Worm (Caenorhabditis elegans) whole organism, L3 larva: ENCODE measurements around the gene asm-2.

Source experiments
- R02D3.7 ChIP-seq: fragments of 150-350 bp; optimal IDR thresholded peaks from 2 replicates; lab custom pipeline; 2014; ENCODE audit warnings: missing biosample characterization, missing genetic modification characterization
- ZK546.5 ChIP-seq: sonication (generic microtip); optimal IDR thresholded peaks from 2 replicates; lab custom pipeline; 2017; ENCODE audit warnings: missing biosample characterization, missing genetic modification characterization
- aly-2 ChIP-seq: fragments of 150-350 bp; optimal IDR thresholded peaks from 2 replicates; lab custom pipeline; 2014; ENCODE audit warnings: missing biosample characterization, missing genetic modification characterization
- ama-1 ChIP-seq: fragments of 150-350 bp; optimal IDR thresholded peaks from 2 replicates; lab custom pipeline; 2018
- ceh-16 ChIP-seq: sonication (generic microtip); optimal IDR thresholded peaks from 2 replicates; lab custom pipeline; 2017; ENCODE audit warnings: missing biosample characterization, missing genetic modification characterization
- ceh-9 ChIP-seq: sonication (generic microtip); optimal IDR thresholded peaks from 2 replicates; lab custom pipeline; 2018; ENCODE audit warnings: missing biosample characterization, missing genetic modification characterization
- egl-27 ChIP-seq: sonication (generic microtip); optimal IDR thresholded peaks from 4 replicates; lab custom pipeline; 2017; ENCODE audit warnings: missing biosample characterization, missing genetic modification reagents, missing genetic modification characterization
- egl-5 ChIP-seq: fragments of 150-350 bp; optimal IDR thresholded peaks from 2 replicates; lab custom pipeline; 2017; ENCODE audit warnings: missing biosample characterization, missing genetic modification reagents, missing genetic modification characterization, inconsistent platforms
- elt-1 ChIP-seq: fragments of 150-350 bp; optimal IDR thresholded peaks from 2 replicates; lab custom pipeline; 2014; ENCODE audit warnings: missing biosample characterization, missing genetic modification characterization
- elt-2 ChIP-seq: sonication (generic microtip); optimal IDR thresholded peaks from 2 replicates; lab custom pipeline; 2016; ENCODE audit warnings: missing genetic modification reagents, mild to moderate bottlenecking, missing genetic modification characterization, missing compliant biosample characterization
- eor-1 ChIP-seq, 2 experiments: fragments of 150-350 bp; optimal IDR thresholded peaks; 2 replicates each; lab custom pipeline; 2014 to 2018; ENCODE audit warnings: missing biosample characterization in 2 of 2, missing genetic modification characterization in 2 of 2
- fkh-10 ChIP-seq: sonication (generic microtip); optimal IDR thresholded peaks from 2 replicates; lab custom pipeline; 2017; ENCODE audit warnings: missing biosample characterization, missing genetic modification reagents, missing genetic modification characterization
- fkh-2 ChIP-seq: fragments of 150-350 bp; optimal IDR thresholded peaks from 2 replicates; lab custom pipeline; 2014; ENCODE audit warnings: missing biosample characterization, missing genetic modification reagents, missing genetic modification characterization
- jun-1 ChIP-seq: fragments of 150-350 bp; optimal IDR thresholded peaks from 2 replicates; lab custom pipeline; 2014; ENCODE audit warnings: missing biosample characterization, missing genetic modification reagents, missing genetic modification characterization
- lin-15B ChIP-seq: fragments of 150-350 bp; optimal IDR thresholded peaks from 2 replicates; lab custom pipeline; 2014; ENCODE audit warnings: missing biosample characterization, missing genetic modification characterization
- lin-39 ChIP-seq: fragments of 150-350 bp; optimal IDR thresholded peaks from 2 replicates; lab custom pipeline; 2018; ENCODE audit warnings: missing biosample characterization, missing genetic modification reagents, missing genetic modification characterization
- lsy-12 ChIP-seq: sonication (generic microtip); optimal IDR thresholded peaks from 2 replicates; lab custom pipeline; 2016; ENCODE audit warnings: mild to moderate bottlenecking, missing genetic modification characterization, missing compliant biosample characterization
- mdl-1 ChIP-seq: fragments of 150-350 bp; optimal IDR thresholded peaks from 2 replicates; lab custom pipeline; 2014; ENCODE audit warnings: missing biosample characterization, missing genetic modification characterization
- mml-1 ChIP-seq: fragments of 150-350 bp; sonication (generic microtip); optimal IDR thresholded peaks from 3 replicates; lab custom pipeline; 2014; ENCODE audit warnings: missing biosample characterization, missing genetic modification characterization
- nfya-1 ChIP-seq: sonication (generic microtip); optimal IDR thresholded peaks from 2 replicates; lab custom pipeline; 2017; ENCODE audit warnings: missing genetic modification characterization, mild to moderate bottlenecking, missing compliant biosample characterization, antibody characterized with exemption, moderate library complexity; ENCODE audit not compliant: insufficient read depth
- nhr-11 ChIP-seq: fragments of 150-350 bp; optimal IDR thresholded peaks from 2 replicates; lab custom pipeline; 2014; ENCODE audit warnings: missing biosample characterization, missing genetic modification characterization
- nhr-12 ChIP-seq: fragments of 150-350 bp; optimal IDR thresholded peaks from 2 replicates; lab custom pipeline; 2014; ENCODE audit warnings: missing biosample characterization, missing genetic modification characterization
- nhr-23 ChIP-seq: fragments of 150-350 bp; optimal IDR thresholded peaks from 2 replicates; lab custom pipeline; 2014; ENCODE audit warnings: missing biosample characterization, missing genetic modification reagents, missing genetic modification characterization
- nhr-25 ChIP-seq: sonication (generic microtip); optimal IDR thresholded peaks from 2 replicates; lab custom pipeline; 2017; ENCODE audit warnings: missing biosample characterization, missing genetic modification characterization
- nhr-43 ChIP-seq: sonication (generic microtip); optimal IDR thresholded peaks from 2 replicates; lab custom pipeline; 2016; ENCODE audit warnings: mild to moderate bottlenecking, missing genetic modification characterization, missing compliant biosample characterization; ENCODE audit not compliant: poor library complexity, severe bottlenecking
- nhr-76 ChIP-seq: fragments of 150-350 bp; sonication (generic microtip); optimal IDR thresholded peaks from 5 replicates; lab custom pipeline; 2014; ENCODE audit warnings: missing biosample characterization, missing genetic modification characterization
- nhr-77 ChIP-seq: fragments of 150-350 bp; optimal IDR thresholded peaks from 2 replicates; lab custom pipeline; 2014; ENCODE audit warnings: missing biosample characterization, missing genetic modification characterization
- pha-4 ChIP-seq: fragments of 150-350 bp; optimal IDR thresholded peaks from 2 replicates; lab custom pipeline; 2014; ENCODE audit warnings: missing biosample characterization, missing genetic modification reagents, missing genetic modification characterization
- pqm-1 ChIP-seq: fragments of 150-350 bp; optimal IDR thresholded peaks from 2 replicates; lab custom pipeline; 2017; ENCODE audit warnings: missing biosample characterization, missing genetic modification characterization, inconsistent platforms
- sea-2 ChIP-seq: fragments of 150-350 bp; sonication (generic microtip); optimal IDR thresholded peaks from 4 replicates; lab custom pipeline; 2014; ENCODE audit warnings: missing biosample characterization, missing genetic modification reagents, missing genetic modification characterization
- tbx-2 ChIP-seq: sonication (generic microtip); optimal IDR thresholded peaks from 2 replicates; lab custom pipeline; 2016; ENCODE audit warnings: mild to moderate bottlenecking, missing genetic modification characterization, missing compliant biosample characterization
- unc-39 ChIP-seq: sonication (generic microtip); optimal IDR thresholded peaks from 4 replicates; lab custom pipeline; 2017; ENCODE audit warnings: missing biosample characterization, missing genetic modification characterization
- zag-1 ChIP-seq: fragments of 150-350 bp; optimal IDR thresholded peaks from 2 replicates; lab custom pipeline; 2014; ENCODE audit warnings: missing biosample characterization, missing genetic modification characterization
- ztf-11 ChIP-seq: fragments of 150-350 bp; optimal IDR thresholded peaks from 2 replicates; lab custom pipeline; 2014; ENCODE audit warnings: missing biosample characterization, missing genetic modification characterization

The asm-2 gene

DNA sequence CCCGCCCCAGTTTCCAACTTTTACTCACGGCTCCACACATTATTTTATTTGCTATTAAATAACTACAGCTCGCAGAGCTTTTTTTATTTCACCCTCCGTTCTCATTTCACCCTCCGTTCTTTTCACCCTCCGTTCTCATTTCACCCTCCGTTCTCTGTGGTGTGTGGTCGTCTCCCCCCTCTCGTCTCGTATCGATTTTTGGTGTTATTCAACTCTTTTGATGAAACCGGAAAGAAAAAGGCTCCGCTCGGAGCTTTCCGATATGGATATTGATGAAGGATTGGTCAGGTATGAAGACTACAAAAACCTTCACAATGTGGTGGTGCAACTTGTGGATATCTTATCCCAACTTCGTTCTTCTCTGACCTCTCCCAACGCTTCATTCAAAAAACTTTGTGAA lies 33.5 kb downstream of the asm-2 start:
- TF ChIP-seq ceh-16 (tag; lab: Kevin White, UChicago): no peak
- TF ChIP-seq tbx-2 (tag; lab: Kevin White, UChicago): no peak
- no peak for TF ChIP-seq fkh-2
- TF ChIP-seq lin-39 (tag; lab: Kevin White, UChicago): no peak
- TF ChIP-seq pqm-1 (tag; lab: Kevin White, UChicago): no peak
- no peak for TF ChIP-seq nhr-76 (tag; lab: Kevin White, UChicago)
- TF ChIP-seq nhr-25 (tag; lab: Kevin White, UChicago): no peak
- no peak for TF ChIP-seq egl-5 (tag; lab: Kevin White, UChicago)
- no peak for TF ChIP-seq R02D3.7 (tag; lab: Kevin White, UChicago)
- no peak for TF ChIP-seq nhr-12 (tag; lab: Kevin White, UChicago)
- no peak for TF ChIP-seq mml-1 (tag; lab: Kevin White, UChicago)

DNA sequence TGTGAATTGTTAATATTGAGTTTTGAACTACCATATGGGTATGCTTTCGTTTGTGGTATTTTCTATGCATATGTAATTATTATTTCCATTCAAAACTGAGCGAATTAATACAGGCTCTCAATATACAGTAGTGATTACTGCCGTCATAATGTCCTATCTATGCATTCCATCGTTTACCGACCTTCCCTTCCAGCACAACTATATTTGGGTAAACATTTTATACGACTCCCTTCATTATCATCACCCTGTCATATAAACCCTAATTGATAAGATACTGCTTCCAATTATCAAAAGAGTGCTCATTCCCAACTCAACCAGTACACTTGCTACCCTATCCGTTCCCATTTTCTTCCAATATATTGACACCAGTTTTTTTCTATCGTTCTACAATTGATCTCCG lies 34.1 kb downstream of the asm-2 start:
- TF ChIP-seq jun-1 (tag; lab: Kevin White, UChicago) (peak; percentile 6), elt-2 (tag; lab: Kevin White, UChicago) (peak; percentile 86), pqm-1 (tag; lab: Kevin White, UChicago) (peak; percentile 59), elt-1 (no peak)

DNA sequence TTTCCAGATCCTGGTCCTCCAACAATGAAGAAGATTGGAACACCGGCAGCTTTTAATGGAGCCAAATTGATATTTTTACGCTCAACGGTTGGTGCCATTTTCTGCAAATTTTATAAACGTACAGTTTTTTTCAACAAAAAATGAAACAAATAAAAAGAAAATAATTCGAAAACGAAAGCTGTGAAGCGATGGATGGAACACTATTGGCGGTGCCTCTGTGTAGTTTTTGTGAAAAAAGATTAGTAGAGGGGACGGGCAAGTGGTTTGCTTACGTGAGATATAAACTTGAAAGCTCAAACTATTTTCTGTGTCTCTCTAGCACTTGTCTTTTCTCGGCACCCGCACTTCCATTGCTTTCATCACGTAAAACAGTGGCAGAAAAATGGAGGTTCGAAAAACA lies 36.4 kb downstream of the asm-2 start, which contains the start of gene F38B2.4:
Gene F38B2.4 (minus strand): TSS at position 101 of the 400 bp plus-strand sequence.
- TF ChIP-seq ceh-9 (tag; lab: Kevin White, UChicago) (no peak), tbx-2 (tag; lab: Kevin White, UChicago) (no peak), elt-1 (no peak)

DNA sequence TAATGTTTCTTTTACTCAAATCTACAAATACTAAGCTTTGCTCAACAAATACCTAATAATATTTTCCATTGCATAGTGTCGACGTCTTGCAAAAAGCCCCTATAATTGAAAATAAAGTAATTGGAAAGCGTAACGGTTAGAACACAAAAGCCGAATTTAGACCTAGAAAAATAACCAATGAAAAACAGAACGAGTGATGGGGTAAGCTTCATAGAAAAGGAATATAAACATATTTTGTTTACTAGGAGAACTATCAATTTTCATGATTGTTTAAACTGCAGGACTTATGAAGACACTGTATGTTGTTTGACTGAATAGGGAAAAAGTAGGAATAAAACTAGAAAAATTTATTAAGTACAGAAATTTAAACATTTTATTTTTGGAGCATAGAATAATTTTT lies 37.8 kb downstream of the asm-2 start, which contains the start of gene F38B2.3:
Gene F38B2.3 (minus strand): TSS at position 101 of the 400 bp plus-strand sequence.
- TF ChIP-seq unc-39 (tag; lab: Kevin White, UChicago) (no peak), lin-15B (tag; lab: Kevin White, UChicago) (no peak), jun-1 (tag; lab: Kevin White, UChicago) (no peak), lsy-12 (no peak), eor-1 (tag; optimal IDR thresholded peaks at IDR 0.05; lab: Kevin White, UChicago) (no peak), aly-2 (no peak), egl-5 (tag; lab: Kevin White, UChicago) (no peak), nhr-43 (no peak), nhr-23 (tag; lab: Kevin White, UChicago) (no peak), ceh-16 (tag; lab: Kevin White, UChicago) (no peak), egl-27 (no peak), mdl-1 (no peak), nhr-11 (no peak), ama-1 (no peak), fkh-10 (GFP tag; lab: Kevin White, UChicago) (no peak), sea-2 (GFP tag; lab: Kevin White, UChicago) (no peak)

DNA sequence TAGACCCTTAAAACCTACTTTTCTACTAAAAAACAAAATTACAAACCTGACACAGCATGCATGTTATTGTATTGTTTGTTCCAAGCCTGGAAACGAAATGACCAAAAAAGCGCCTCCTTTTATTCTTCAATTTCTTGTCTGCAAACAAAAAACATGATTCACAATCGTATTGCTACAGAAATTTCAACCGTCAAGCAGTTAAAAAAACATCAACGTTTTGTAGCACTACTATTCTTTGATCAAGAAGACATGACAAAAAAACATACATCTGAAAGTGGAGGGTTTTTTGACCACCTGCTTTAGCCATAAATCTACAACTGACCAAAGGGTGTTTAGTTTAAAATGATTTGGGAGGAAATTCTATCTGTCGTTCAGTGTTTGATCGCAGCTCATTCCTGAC lies 42.9 kb downstream of the asm-2 start, which contains the start of gene F38B2.6:
Gene F38B2.6 (minus strand): TSS at position 101 of the 400 bp plus-strand sequence.
- TF ChIP-seq nhr-11 (no peak), pha-4 (tag; lab: Kevin White, UChicago) (no peak), nhr-25 (tag; lab: Kevin White, UChicago) (no peak), elt-2 (tag; lab: Kevin White, UChicago) (no peak), tbx-2 (tag; lab: Kevin White, UChicago) (no peak), egl-27 (no peak), nfya-1 (tag; lab: Kevin White, UChicago) (no peak), ztf-11 (tag; lab: Kevin White, UChicago) (no peak), nhr-76 (tag; lab: Kevin White, UChicago) (no peak), zag-1 (no peak), nhr-77 (tag; lab: Kevin White, UChicago) (no peak), eor-1 (tag; optimal IDR thresholded peaks at IDR 0.05; lab: Kevin White, UChicago) (no peak), ZK546.5 (no peak)
